Worm (Caenorhabditis elegans): ENCODE measurements around the gene F41F3.1.

- TF ChIP-seq mep-1 (tag; optimal IDR thresholded peaks at IDR 0.05): no peak
- TF ChIP-seq ham-2 (GFP tag; optimal IDR thresholded peaks at IDR 0.05): no peak
- TF ChIP-seq mls-2 (tag; optimal IDR thresholded peaks at IDR 0.05): no peak
- no peak for TF ChIP-seq nhr-237 (tag; optimal IDR thresholded peaks at IDR 0.05)
- no peak for TF ChIP-seq nhr-12 (tag; optimal IDR thresholded peaks at IDR 0.05)
- TF ChIP-seq unc-62 (GFP tag; optimal IDR thresholded peaks at IDR 0.05): no peak
- TF ChIP-seq sem-2 (GFP tag; optimal IDR thresholded peaks at IDR 0.05): no peak
Observed at ce11 chrV:4626344-4626743, 28.0 kb upstream of the F41F3.1 start.
